Fruit fly (Drosophila melanogaster) whole organism, prepupa: ENCODE data around the gene CG14074.

Experiments used
- Blimp-1 ChIP-seq: fragments of 200-800 bp; sonication (Bioruptor generic); optimal IDR thresholded peaks from 3 replicates; lab custom pipeline; 2017; ENCODE audit warnings: missing biosample characterization, missing genetic modification characterization, mild to moderate bottlenecking, moderate library complexity, missing genetic modification reagents
- CG10631 ChIP-seq: fragments of 200-800 bp; sonication (Bioruptor generic); optimal IDR thresholded peaks from 2 replicates; lab custom pipeline; 2016; ENCODE audit warnings: missing biosample characterization, missing genetic modification characterization
- CG10669 ChIP-seq: fragments of 200-800 bp; sonication (Bioruptor generic); optimal IDR thresholded peaks from 3 replicates; lab custom pipeline; 2018; ENCODE audit warnings: missing biosample characterization, mild to moderate bottlenecking, missing genetic modification characterization, moderate library complexity
- CG11294 ChIP-seq: fragments of 200-800 bp; sonication (Bioruptor generic); IDR thresholded peaks from 2 replicates; pipeline ENCODE4 v1.3.6; 2022; ENCODE audit warnings: missing biosample characterization, missing genetic modification characterization
- CG11762 ChIP-seq: fragments of 200-800 bp; sonication (Bioruptor generic); optimal IDR thresholded peaks from 3 replicates; lab custom pipeline; 2016; ENCODE audit warnings: missing biosample characterization, missing genetic modification characterization; ENCODE audit not compliant: insufficient read depth
- CG11902 ChIP-seq: fragments of 200-800 bp; sonication (Bioruptor generic); optimal IDR thresholded peaks from 3 replicates; lab custom pipeline; 2016; ENCODE audit warnings: missing biosample characterization, missing genetic modification characterization
- CG15336 ChIP-seq: fragments of 200-800 bp; sonication (Bioruptor generic); IDR thresholded peaks from 2 replicates; pipeline ENCODE4 v1.3.6; 2022; ENCODE audit warnings: missing biosample characterization, missing genetic modification characterization
- CG1621 ChIP-seq: fragments of 200-800 bp; sonication (Bioruptor generic); optimal IDR thresholded peaks from 3 replicates; lab custom pipeline; 2018; ENCODE audit warnings: missing biosample characterization, mild to moderate bottlenecking, missing genetic modification characterization
- CG16779 ChIP-seq: fragments of 200-800 bp; sonication (Bioruptor generic); optimal IDR thresholded peaks from 3 replicates; lab custom pipeline; 2017; ENCODE audit warnings: missing biosample characterization, mild to moderate bottlenecking, missing genetic modification characterization
- CG3032 ChIP-seq: fragments of 200-800 bp; optimal IDR thresholded peaks from 2 replicates; lab custom pipeline; 2019; ENCODE audit warnings: missing biosample characterization, mild to moderate bottlenecking, missing genetic modification characterization, moderate library complexity
- CG31627 ChIP-seq: fragments of 200-800 bp; sonication (Bioruptor generic); optimal IDR thresholded peaks from 3 replicates; lab custom pipeline; 2016; ENCODE audit warnings: missing biosample characterization, missing genetic modification characterization
- CG34406 ChIP-seq: fragments of 200-800 bp; sonication (Bioruptor generic); optimal IDR thresholded peaks from 3 replicates; lab custom pipeline; 2016; ENCODE audit warnings: missing biosample characterization, missing genetic modification characterization
- CG3919 ChIP-seq: fragments of 200-800 bp; sonication (Bioruptor generic); optimal IDR thresholded peaks from 3 replicates; lab custom pipeline; 2016; ENCODE audit warnings: missing biosample characterization, missing genetic modification characterization
- CG6276 ChIP-seq: fragments of 200-800 bp; sonication (Bioruptor generic); optimal IDR thresholded peaks from 2 replicates; lab custom pipeline; 2017; ENCODE audit warnings: missing biosample characterization, mild to moderate bottlenecking, missing genetic modification characterization
- CG6792 ChIP-seq: fragments of 200-800 bp; sonication (Bioruptor generic); optimal IDR thresholded peaks from 3 replicates; lab custom pipeline; 2016; ENCODE audit warnings: missing biosample characterization, missing genetic modification characterization
- CG6808 ChIP-seq: fragments of 200-800 bp; sonication (Bioruptor generic); optimal IDR thresholded peaks from 3 replicates; lab custom pipeline; 2017; ENCODE audit warnings: missing biosample characterization, missing genetic modification characterization, mild to moderate bottlenecking, moderate library complexity, missing genetic modification reagents
- CG6854 ChIP-seq: fragments of 200-800 bp; sonication (Bioruptor generic); optimal IDR thresholded peaks from 2 replicates; lab custom pipeline; 2017; ENCODE audit warnings: missing biosample characterization, mild to moderate bottlenecking, missing genetic modification characterization
- CG7368 ChIP-seq: fragments of 200-800 bp; sonication (Bioruptor generic); optimal IDR thresholded peaks from 3 replicates; lab custom pipeline; 2016; ENCODE audit warnings: missing biosample characterization, missing genetic modification characterization
- CG8119 ChIP-seq: fragments of 200-800 bp; sonication (Bioruptor generic); IDR thresholded peaks from 3 replicates; pipeline ENCODE4 v1.3.6; 2022; ENCODE audit warnings: missing biosample characterization, missing genetic modification characterization
- CG8319 ChIP-seq: fragments of 200-800 bp; sonication (Bioruptor generic); optimal IDR thresholded peaks from 3 replicates; lab custom pipeline; 2016; ENCODE audit warnings: missing biosample characterization, missing genetic modification characterization
- CG8632 ChIP-seq: fragments of 200-800 bp; sonication (Bioruptor generic); optimal IDR thresholded peaks from 3 replicates; lab custom pipeline; 2016; ENCODE audit warnings: missing biosample characterization, missing genetic modification characterization
- CG9139 ChIP-seq: fragments of 200-800 bp; sonication (Bioruptor generic); optimal IDR thresholded peaks from 3 replicates; lab custom pipeline; 2017; ENCODE audit warnings: missing biosample characterization, mild to moderate bottlenecking, missing genetic modification characterization
- Eip75B ChIP-seq: fragments of 200-800 bp; sonication (Bioruptor generic); optimal IDR thresholded peaks from 3 replicates; lab custom pipeline; 2016; ENCODE audit warnings: missing biosample characterization, missing genetic modification characterization
- Eip78C ChIP-seq: fragments of 200-800 bp; sonication (Bioruptor generic); peaks from one replicate; lab custom pipeline; 2016; ENCODE audit warnings: missing biosample characterization, missing genetic modification characterization
- Eip93F ChIP-seq: fragments of 200-800 bp; sonication (Bioruptor generic); optimal IDR thresholded peaks from 2 replicates; lab custom pipeline; 2016; ENCODE audit warnings: missing biosample characterization, mild to moderate bottlenecking, missing genetic modification characterization
- Ets21C ChIP-seq: fragments of 200-800 bp; sonication (Bioruptor generic); optimal IDR thresholded peaks from 3 replicates; lab custom pipeline; 2016; ENCODE audit warnings: missing biosample characterization, missing genetic modification characterization
- Ets96B ChIP-seq: fragments of 200-800 bp; optimal IDR thresholded peaks from 2 replicates; lab custom pipeline; 2019; ENCODE audit warnings: missing biosample characterization, mild to moderate bottlenecking, missing genetic modification characterization, moderate library complexity
- Hr39 ChIP-seq: fragments of 200-800 bp; sonication (Bioruptor generic); optimal IDR thresholded peaks from 2 replicates; lab custom pipeline; 2016; ENCODE audit warnings: missing biosample characterization, missing genetic modification characterization
- Hr4 ChIP-seq: fragments of 200-800 bp; sonication (Bioruptor generic); optimal IDR thresholded peaks from 3 replicates; lab custom pipeline; 2016; ENCODE audit warnings: missing biosample characterization, missing genetic modification characterization
- Lpt ChIP-seq: fragments of 200-800 bp; sonication (Bioruptor generic); optimal IDR thresholded peaks from 3 replicates; lab custom pipeline; 2016; ENCODE audit warnings: missing biosample characterization, missing genetic modification characterization
- Met ChIP-seq: fragments of 200-800 bp; sonication (Bioruptor generic); optimal IDR thresholded peaks from 3 replicates; lab custom pipeline; 2016; ENCODE audit warnings: missing biosample characterization, missing genetic modification characterization
- Smox ChIP-seq: fragments of 200-800 bp; sonication (Bioruptor generic); optimal IDR thresholded peaks from 3 replicates; lab custom pipeline; 2016; ENCODE audit warnings: missing biosample characterization, missing genetic modification characterization
- Sox102F ChIP-seq: fragments of 200-800 bp; sonication (Bioruptor generic); optimal IDR thresholded peaks from 2 replicates; lab custom pipeline; 2016; ENCODE audit warnings: missing biosample characterization, mild to moderate bottlenecking, missing genetic modification characterization
- Sox14 ChIP-seq: fragments of 200-800 bp; sonication (Bioruptor generic); optimal IDR thresholded peaks from 3 replicates; lab custom pipeline; 2016; ENCODE audit warnings: missing biosample characterization, missing genetic modification characterization
- Sox15 ChIP-seq: fragments of 200-800 bp; sonication (Bioruptor generic); optimal IDR thresholded peaks from 3 replicates; lab custom pipeline; 2016; ENCODE audit warnings: missing biosample characterization, missing genetic modification characterization
- acj6 ChIP-seq: fragments of 200-800 bp; sonication (Bioruptor generic); optimal IDR thresholded peaks from 3 replicates; lab custom pipeline; 2016; ENCODE audit warnings: missing biosample characterization, missing genetic modification characterization
- cyc ChIP-seq: fragments of 200-800 bp; sonication (Bioruptor generic); optimal IDR thresholded peaks from 3 replicates; lab custom pipeline; 2016; ENCODE audit warnings: missing biosample characterization, missing genetic modification characterization
- eg ChIP-seq: fragments of 200-800 bp; sonication (Bioruptor generic); IDR thresholded peaks from 3 replicates; pipeline ENCODE4 v1.3.6; 2022; ENCODE audit warnings: missing biosample characterization, missing genetic modification characterization
- esn ChIP-seq: fragments of 200-800 bp; sonication (Bioruptor generic); optimal IDR thresholded peaks from 2 replicates; lab custom pipeline; 2016; ENCODE audit warnings: missing biosample characterization, mild to moderate bottlenecking, missing genetic modification characterization, moderate library complexity
- fd59A ChIP-seq: fragments of 200-800 bp; sonication (Bioruptor generic); optimal IDR thresholded peaks from 2 replicates; lab custom pipeline; 2017; ENCODE audit warnings: missing biosample characterization, mild to moderate bottlenecking, missing genetic modification characterization, missing genetic modification reagents
- fd85E ChIP-seq: fragments of 200-800 bp; sonication (Bioruptor generic); optimal IDR thresholded peaks from 3 replicates; lab custom pipeline; 2016; ENCODE audit warnings: missing biosample characterization, missing genetic modification characterization
- fkh ChIP-seq: fragments of 200-800 bp; sonication (Bioruptor generic); optimal IDR thresholded peaks from 3 replicates; lab custom pipeline; 2017; ENCODE audit warnings: missing biosample characterization, mild to moderate bottlenecking, missing genetic modification characterization, moderate library complexity
- lz ChIP-seq: fragments of 200-800 bp; sonication (Bioruptor generic); optimal IDR thresholded peaks from 3 replicates; lab custom pipeline; 2016; ENCODE audit warnings: missing biosample characterization, missing genetic modification characterization
- net ChIP-seq: fragments of 200-800 bp; sonication (Bioruptor generic); optimal IDR thresholded peaks from 3 replicates; lab custom pipeline; 2016; ENCODE audit warnings: missing biosample characterization, missing genetic modification characterization
- pdm3 ChIP-seq: fragments of 200-800 bp; sonication (Bioruptor generic); optimal IDR thresholded peaks from 3 replicates; lab custom pipeline; 2016; ENCODE audit warnings: missing biosample characterization, missing genetic modification characterization
- salr ChIP-seq, 2 experiments: fragments of 200-800 bp; sonication (Bioruptor generic); optimal IDR thresholded peaks; 3 replicates each; lab custom pipeline; 2016 to 2018; ENCODE audit warnings: missing biosample characterization in 2 of 2, missing genetic modification characterization in 2 of 2, mild to moderate bottlenecking in 1 of 2
- ss ChIP-seq, 2 experiments: fragments of 200-800 bp; sonication (Bioruptor generic); optimal IDR thresholded peaks; 2 replicates in 1 of 2; 3 replicates in 1 of 2; lab custom pipeline; 2017 to 2018; ENCODE audit warnings: mild to moderate bottlenecking in 2 of 2, missing biosample characterization in 2 of 2, missing genetic modification characterization in 2 of 2, moderate library complexity in 1 of 2
- svp ChIP-seq: fragments of 200-800 bp; sonication (Bioruptor generic); peaks from one replicate; lab custom pipeline; 2016; ENCODE audit warnings: missing biosample characterization, missing genetic modification characterization
- topi ChIP-seq: fragments of 200-800 bp; sonication (Bioruptor generic); optimal IDR thresholded peaks from 3 replicates; lab custom pipeline; 2016; ENCODE audit warnings: missing biosample characterization, missing genetic modification characterization
- vri ChIP-seq: fragments of 200-800 bp; sonication (Bioruptor generic); optimal IDR thresholded peaks from 3 replicates; lab custom pipeline; 2016; ENCODE audit warnings: missing biosample characterization, mild to moderate bottlenecking, missing genetic modification characterization

Gene CG14074

DNA sequence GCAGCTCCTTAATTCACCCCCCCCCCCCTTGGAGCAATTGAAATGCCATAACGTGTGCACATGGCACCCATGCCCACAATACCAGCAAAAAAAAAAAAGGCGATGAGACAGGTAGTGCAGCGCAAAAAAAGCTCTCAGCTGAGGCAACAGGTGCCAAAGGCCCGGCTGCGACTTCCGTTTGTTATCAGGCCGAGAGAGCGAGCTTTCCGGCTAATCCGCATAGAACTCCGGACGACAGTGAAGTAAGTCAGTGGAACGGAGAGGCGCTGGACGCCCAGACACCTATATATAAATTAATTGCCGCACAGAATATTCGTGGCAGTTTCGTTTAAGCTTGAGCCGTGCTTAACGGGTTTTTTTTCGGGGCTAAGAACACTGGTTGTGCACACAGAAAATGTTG, 2.7 kb upstream of the CG14074 start, which contains the start of gene CG6865:
Gene CG6865, plus strand, starts transcription at position 321 of the 400 bp plus-strand sequence.
- no peak for TF ChIP-seq Eip78C
- TF ChIP-seq vri (GFP tag; lab: Kevin White, UChicago): peak; percentile 30

DNA sequence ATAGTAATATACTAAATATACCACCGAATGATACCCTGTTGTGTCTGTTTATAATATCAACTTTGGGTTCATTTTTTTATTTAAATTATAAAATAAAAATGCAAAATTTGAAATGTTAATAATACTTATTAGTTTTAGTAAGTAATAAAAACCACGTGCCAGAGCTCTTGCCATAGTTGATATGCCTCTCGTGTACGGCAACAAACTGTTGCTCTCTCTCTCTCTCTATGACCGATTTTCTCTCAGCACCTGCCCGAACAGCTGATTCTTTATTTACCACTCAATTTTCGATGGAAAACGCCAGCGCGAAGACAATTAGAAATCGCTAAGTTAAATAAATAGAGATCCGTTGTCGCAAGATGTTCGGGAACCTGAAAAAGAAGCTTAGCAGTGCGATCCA, 1.5 kb downstream of the CG14074 start, which contains the start of gene Dysb:
Gene Dysb, plus strand, starts transcription at position 251 of the 400 bp plus-strand sequence.
- TF ChIP-seq CG8119 (GFP tag; lab: Robert Waterston, UW): peak; percentile 92; the same call in 2 of the 3 replicates
- peak; percentile 93 for TF ChIP-seq eg
- peak; percentile 29 for TF ChIP-seq Sox15 (GFP tag; lab: Kevin White, UChicago)
- peak; percentile 93 for TF ChIP-seq CG15336 (GFP tag; lab: Robert Waterston, UW)
- no peak for TF ChIP-seq Smox (GFP tag; lab: Kevin White, UChicago)
- TF ChIP-seq lz: peak; percentile 73
- peak; percentile 19 for TF ChIP-seq CG11902
- TF ChIP-seq Eip78C: peak; percentile 95
- TF ChIP-seq Met: peak; percentile 83
- no peak for TF ChIP-seq CG6276 (GFP tag; lab: Kevin White, UChicago)
- peak; percentile 73 for TF ChIP-seq vri (GFP tag; lab: Kevin White, UChicago)
- TF ChIP-seq cyc (GFP tag; lab: Kevin White, UChicago): peak; percentile 66
- TF ChIP-seq Sox14 (GFP tag; lab: Kevin White, UChicago): peak; percentile 73
- TF ChIP-seq CG11762 (GFP tag; lab: Kevin White, UChicago): peak; percentile 6
- TF ChIP-seq CG10631 (GFP tag; lab: Kevin White, UChicago): peak; percentile 81
- peak; percentile 30 for TF ChIP-seq Eip93F (GFP tag; lab: Kevin White, UChicago)
- TF ChIP-seq pdm3: peak; percentile 77
- peak; percentile 69 for TF ChIP-seq Lpt (GFP tag; lab: Kevin White, UChicago)
- TF ChIP-seq CG9139 (GFP tag; lab: Kevin White, UChicago): no peak
- peak; percentile 76 for TF ChIP-seq CG11294 (GFP tag; lab: Robert Waterston, UW)
- peak; percentile 79 for TF ChIP-seq CG3032 (tag; lab: Kevin White, UChicago)
- peak; percentile 84 for TF ChIP-seq fkh (GFP tag; lab: Kevin White, UChicago)
- TF ChIP-seq salr (GFP tag; optimal IDR thresholded peaks at IDR 0.05; lab: Kevin White, UChicago): peak in 1 of 2 experiments; percentile 72
- TF ChIP-seq CG6792 (GFP tag; lab: Kevin White, UChicago): peak; percentile 74
- peak; percentile 46 for TF ChIP-seq Blimp-1
- peak; percentile 84 for TF ChIP-seq Hr4 (GFP tag; lab: Kevin White, UChicago)
- peak; percentile 50 for TF ChIP-seq CG8319 (GFP tag; lab: Kevin White, UChicago)
- TF ChIP-seq CG7368 (GFP tag; lab: Kevin White, UChicago): peak; percentile 76
- peak; percentile 71 for TF ChIP-seq CG6854 (GFP tag; lab: Kevin White, UChicago)
- peak; percentile 89 for TF ChIP-seq CG34406
- peak; percentile 76 for TF ChIP-seq CG6808 (GFP tag; lab: Kevin White, UChicago)
- TF ChIP-seq CG1621 (tag; lab: Kevin White, UChicago): no peak
- peak; percentile 43 for TF ChIP-seq fd85E (GFP tag; lab: Kevin White, UChicago)
- peak; percentile 75 for TF ChIP-seq CG10669 (GFP tag; lab: Kevin White, UChicago)
- no peak for TF ChIP-seq CG16779 (tag; lab: Kevin White, UChicago)
- peak; percentile 83 for TF ChIP-seq acj6 (GFP tag; lab: Kevin White, UChicago)
- TF ChIP-seq Eip75B (GFP tag; lab: Kevin White, UChicago): peak; percentile 75
- TF ChIP-seq CG8632 (GFP tag; lab: Kevin White, UChicago): peak; percentile 81
- TF ChIP-seq Sox102F (GFP tag; lab: Kevin White, UChicago): peak; percentile 84
- peak; percentile 91 for TF ChIP-seq esn (GFP tag; lab: Kevin White, UChicago)
- peak; percentile 80 for TF ChIP-seq Ets96B (tag; lab: Kevin White, UChicago)
- no peak for TF ChIP-seq CG3919 (GFP tag; lab: Kevin White, UChicago)
- TF ChIP-seq svp (GFP tag; lab: Kevin White, UChicago): no peak
- TF ChIP-seq Ets21C (GFP tag; lab: Kevin White, UChicago): peak; percentile 47
- TF ChIP-seq fd59A (GFP tag; lab: Kevin White, UChicago): peak; percentile 42
- peak; percentile 70 for TF ChIP-seq CG31627 (GFP tag; lab: Kevin White, UChicago)
- TF ChIP-seq net (GFP tag; lab: Kevin White, UChicago): no peak
- TF ChIP-seq topi (GFP tag; lab: Kevin White, UChicago): peak; percentile 77
- TF ChIP-seq ss (GFP tag; optimal IDR thresholded peaks at IDR 0.05; lab: Kevin White, UChicago): no peak
- peak; percentile 68 for TF ChIP-seq Hr39 (GFP tag; lab: Kevin White, UChicago)
